Fruit fly (Drosophila melanogaster) whole organism, embryonic: ENCODE measurements around the gene brv3.
A peak's percentile ranks its signal among the peaks of the same experiment; 100 is the strongest.

ENCODE experiments used
- Antp ChIP-seq: fragments of 200-800 bp; sonication (Bioruptor generic); optimal IDR thresholded peaks from 3 replicates; lab custom pipeline; 2016; ENCODE audit warnings: missing biosample characterization, missing genetic modification characterization
- CG10321 ChIP-seq: fragments of 200-800 bp; sonication (Bioruptor generic); IDR thresholded peaks from 2 replicates; pipeline ENCODE4 v1.3.6; 2022; ENCODE audit warnings: missing biosample characterization, missing genetic modification characterization
- CG11085 ChIP-seq: fragments of 200-800 bp; sonication (Bioruptor generic); IDR thresholded peaks from 2 replicates; pipeline ENCODE4 v1.3.6; 2022; ENCODE audit warnings: missing biosample characterization, missing genetic modification characterization
- CG11398 ChIP-seq: fragments of 200-800 bp; sonication (Bioruptor generic); optimal IDR thresholded peaks from 2 replicates; lab custom pipeline; 2016; ENCODE audit warnings: missing biosample characterization, missing genetic modification characterization
- CG11695 ChIP-seq: fragments of 200-800 bp; sonication (Bioruptor generic); IDR thresholded peaks from 3 replicates; pipeline ENCODE4 v1.3.6; 2022; ENCODE audit warnings: missing biosample characterization, missing genetic modification characterization
- CG15514 ChIP-seq: fragments of 200-800 bp; sonication (Bioruptor generic); optimal IDR thresholded peaks from 3 replicates; lab custom pipeline; 2017; ENCODE audit warnings: missing biosample characterization, missing genetic modification characterization, mild to moderate bottlenecking, moderate library complexity, missing genetic modification reagents
- CG1602 ChIP-seq: fragments of 200-800 bp; sonication (Bioruptor generic); optimal IDR thresholded peaks from 3 replicates; lab custom pipeline; 2016; ENCODE audit warnings: missing biosample characterization, missing genetic modification characterization
- CG17359 ChIP-seq: fragments of 200-800 bp; sonication (Bioruptor generic); optimal IDR thresholded peaks from 3 replicates; lab custom pipeline; 2018; ENCODE audit warnings: missing biosample characterization, mild to moderate bottlenecking, missing genetic modification characterization, moderate library complexity
- CG17568 ChIP-seq: fragments of 200-800 bp; sonication (Bioruptor generic); optimal IDR thresholded peaks from 2 replicates; lab custom pipeline; 2018; ENCODE audit warnings: missing biosample characterization, mild to moderate bottlenecking, missing genetic modification characterization, moderate library complexity
- CG17912 ChIP-seq: fragments of 200-800 bp; sonication (Bioruptor generic); optimal IDR thresholded peaks from 2 replicates; lab custom pipeline; 2018; ENCODE audit warnings: missing biosample characterization, mild to moderate bottlenecking, missing genetic modification characterization
- CG31365 ChIP-seq: fragments of 200-800 bp; sonication (Bioruptor generic); optimal IDR thresholded peaks from 2 replicates; lab custom pipeline; 2018; ENCODE audit warnings: missing biosample characterization, mild to moderate bottlenecking, missing genetic modification characterization
- CG31441 ChIP-seq: fragments of 200-800 bp; sonication (Bioruptor generic); IDR thresholded peaks from 2 replicates; pipeline ENCODE4 v1.3.6; 2022; ENCODE audit warnings: missing biosample characterization, missing genetic modification characterization
- CG34376 ChIP-seq: fragments of 200-800 bp; sonication (Bioruptor generic); optimal IDR thresholded peaks from 2 replicates; lab custom pipeline; 2018; ENCODE audit warnings: missing biosample characterization, mild to moderate bottlenecking, missing genetic modification characterization
- CG4854 ChIP-seq: fragments of 200-800 bp; sonication (Bioruptor generic); optimal IDR thresholded peaks from 2 replicates; lab custom pipeline; 2016; ENCODE audit warnings: missing biosample characterization, missing genetic modification characterization, inconsistent platforms
- CG6175 ChIP-seq: fragments of 200-800 bp; sonication (Bioruptor generic); IDR thresholded peaks from 3 replicates; pipeline ENCODE4 v1.3.6; 2022; ENCODE audit warnings: missing biosample characterization, missing genetic modification characterization
- CG6854 ChIP-seq: fragments of 200-800 bp; sonication (Bioruptor generic); optimal IDR thresholded peaks from 3 replicates; lab custom pipeline; 2017; ENCODE audit warnings: missing biosample characterization, mild to moderate bottlenecking, missing genetic modification characterization
- CG8359 ChIP-seq: fragments of 200-800 bp; sonication (Bioruptor generic); optimal IDR thresholded peaks from 2 replicates; lab custom pipeline; 2017; ENCODE audit warnings: missing biosample characterization, mild to moderate bottlenecking, missing genetic modification characterization, borderline replicate concordance
- Chrac-16 ChIP-seq: fragments of 200-800 bp; sonication (Bioruptor generic); optimal IDR thresholded peaks from 3 replicates; lab custom pipeline; 2016; ENCODE audit warnings: missing biosample characterization, missing genetic modification characterization
- CkIIα-i1 ChIP-seq: fragments of 200-800 bp; sonication (Bioruptor generic); IDR thresholded peaks from 2 replicates; pipeline ENCODE4 v1.3.6; 2022; ENCODE audit warnings: missing biosample characterization, missing genetic modification characterization
- Dp ChIP-seq: fragments of 200-800 bp; sonication (Bioruptor generic); optimal IDR thresholded peaks from 2 replicates; lab custom pipeline; 2018; ENCODE audit warnings: missing biosample characterization, mild to moderate bottlenecking, missing genetic modification characterization, moderate library complexity
- Drgx ChIP-seq: fragments of 200-800 bp; sonication (Bioruptor generic); IDR thresholded peaks from 2 replicates; pipeline ENCODE4 v1.3.6; 2022; ENCODE audit warnings: missing biosample characterization, missing genetic modification characterization
- HHEX ChIP-seq: fragments of 200-800 bp; sonication (Bioruptor generic); optimal IDR thresholded peaks from 3 replicates; lab custom pipeline; 2017; ENCODE audit warnings: missing biosample characterization, mild to moderate bottlenecking, missing genetic modification characterization, missing genetic modification reagents
- MBD-R2 ChIP-seq: fragments of 200-800 bp; sonication (Bioruptor generic); IDR thresholded peaks from 2 replicates; pipeline ENCODE4 v1.3.6; 2022; ENCODE audit warnings: missing biosample characterization, missing genetic modification characterization
- Meics ChIP-seq: fragments of 200-800 bp; sonication (Bioruptor generic); optimal IDR thresholded peaks from 2 replicates; lab custom pipeline; 2017; ENCODE audit warnings: missing biosample characterization, mild to moderate bottlenecking, missing genetic modification characterization
- Mes4 ChIP-seq: fragments of 200-800 bp; sonication (Bioruptor generic); optimal IDR thresholded peaks from 2 replicates; lab custom pipeline; 2016; ENCODE audit warnings: missing biosample characterization, missing genetic modification characterization
- NFAT ChIP-seq: fragments of 200-800 bp; sonication (Bioruptor generic); IDR thresholded peaks from 2 replicates; pipeline ENCODE4 v1.3.6; 2022; ENCODE audit warnings: missing biosample characterization, missing genetic modification characterization
- Nf-YB ChIP-seq: fragments of 200-800 bp; sonication (Bioruptor generic); optimal IDR thresholded peaks from 3 replicates; lab custom pipeline; 2019; ENCODE audit warnings: missing biosample characterization, mild to moderate bottlenecking, missing genetic modification characterization, moderate library complexity
- Sin3A ChIP-seq: fragments of >200 bp; optimal IDR thresholded peaks from 2 replicates; lab custom pipeline; 2018
- Sox102F ChIP-seq: fragments of 200-800 bp; sonication (Bioruptor generic); optimal IDR thresholded peaks from 2 replicates; lab custom pipeline; 2018; ENCODE audit warnings: missing biosample characterization, mild to moderate bottlenecking, missing genetic modification characterization, moderate library complexity
- crc ChIP-seq: fragments of 200-800 bp; sonication (Bioruptor generic); optimal IDR thresholded peaks from 2 replicates; lab custom pipeline; 2016; ENCODE audit warnings: missing biosample characterization, missing genetic modification characterization
- dati ChIP-seq: fragments of 200-800 bp; sonication (Bioruptor generic); IDR thresholded peaks from 2 replicates; pipeline ENCODE4 v1.3.6; 2022; ENCODE audit warnings: missing biosample characterization, missing genetic modification characterization
- esg ChIP-seq: fragments of 200-800 bp; sonication (Bioruptor generic); conservative IDR thresholded peaks from 2 replicates; pipeline ENCODE4 v1.3.6; 2022; ENCODE audit warnings: missing biosample characterization, missing genetic modification characterization
- fd3F ChIP-seq: fragments of 200-800 bp; sonication (Bioruptor generic); optimal IDR thresholded peaks from 2 replicates; lab custom pipeline; 2018; ENCODE audit warnings: missing biosample characterization, mild to moderate bottlenecking, missing genetic modification characterization, moderate library complexity
- fd64A ChIP-seq: fragments of 200-800 bp; sonication (Bioruptor generic); optimal IDR thresholded peaks from 3 replicates; lab custom pipeline; 2018; ENCODE audit warnings: missing biosample characterization, mild to moderate bottlenecking, missing genetic modification characterization
- ftz-f1 ChIP-seq: fragments of 200-800 bp; sonication (Bioruptor generic); optimal IDR thresholded peaks from 2 replicates; lab custom pipeline; 2016; ENCODE audit warnings: missing biosample characterization, missing genetic modification characterization
- gcm2 ChIP-seq: fragments of 200-800 bp; sonication (Bioruptor generic); optimal IDR thresholded peaks from 2 replicates; lab custom pipeline; 2016; ENCODE audit warnings: missing biosample characterization, missing genetic modification characterization
- gem ChIP-seq: fragments of 200-800 bp; sonication (Bioruptor generic); optimal IDR thresholded peaks from 2 replicates; lab custom pipeline; 2019; ENCODE audit warnings: missing biosample characterization, mild to moderate bottlenecking, missing genetic modification characterization, moderate library complexity
- h ChIP-seq: fragments of >200 bp; optimal IDR thresholded peaks from 2 replicates; lab custom pipeline; 2017
- klu ChIP-seq: fragments of 200-800 bp; sonication (Bioruptor generic); IDR thresholded peaks from 2 replicates; pipeline ENCODE4 v1.3.6; 2022; ENCODE audit warnings: missing biosample characterization, missing genetic modification characterization
- lilli ChIP-seq: fragments of 200-800 bp; sonication (Bioruptor generic); optimal IDR thresholded peaks from 3 replicates; lab custom pipeline; 2016; ENCODE audit warnings: missing biosample characterization, missing genetic modification characterization
- mirr ChIP-seq: fragments of 200-800 bp; sonication (Bioruptor generic); optimal IDR thresholded peaks from 3 replicates; lab custom pipeline; 2018; ENCODE audit warnings: missing biosample characterization, mild to moderate bottlenecking, missing genetic modification characterization
- nau ChIP-seq: fragments of 200-800 bp; sonication (Bioruptor generic); optimal IDR thresholded peaks from 3 replicates; lab custom pipeline; 2017; ENCODE audit warnings: missing biosample characterization, mild to moderate bottlenecking, missing genetic modification characterization, missing genetic modification reagents
- pzg ChIP-seq: fragments of 200-800 bp; sonication (Bioruptor generic); optimal IDR thresholded peaks from 3 replicates; lab custom pipeline; 2018; ENCODE audit warnings: missing biosample characterization, mild to moderate bottlenecking, missing genetic modification characterization, moderate library complexity
- ranshi ChIP-seq: fragments of 200-800 bp; sonication (Bioruptor generic); IDR thresholded peaks from 2 replicates; pipeline ENCODE4 v1.3.6; 2022; ENCODE audit warnings: missing biosample characterization, missing genetic modification characterization
- row ChIP-seq: fragments of 200-800 bp; sonication (Bioruptor generic); IDR thresholded peaks from 3 replicates; pipeline ENCODE4 v1.3.6; 2022; ENCODE audit warnings: missing biosample characterization, missing genetic modification characterization
- sqz ChIP-seq: fragments of 200-800 bp; sonication (Bioruptor generic); optimal IDR thresholded peaks from 3 replicates; lab custom pipeline; 2018; ENCODE audit warnings: missing biosample characterization, mild to moderate bottlenecking, missing genetic modification characterization
- tio ChIP-seq: fragments of 200-800 bp; sonication (Bioruptor generic); optimal IDR thresholded peaks from 2 replicates; lab custom pipeline; 2017; ENCODE audit warnings: missing biosample characterization, missing genetic modification characterization, inconsistent platforms
- ttk ChIP-seq: fragments of 200-800 bp; sonication (Bioruptor generic); IDR thresholded peaks from 2 replicates; pipeline ENCODE4 v2.1.2; 2022; ENCODE audit warnings: missing biosample characterization, missing genetic modification characterization
- twi ChIP-seq: fragments of 200-800 bp; optimal IDR thresholded peaks from 2 replicates; lab custom pipeline; 2019; ENCODE audit warnings: missing biosample characterization, mild to moderate bottlenecking, missing genetic modification characterization, moderate library complexity
- yki ChIP-seq: fragments of >200 bp; optimal IDR thresholded peaks from 3 replicates; lab custom pipeline; 2018
- zf30C ChIP-seq: fragments of 200-800 bp; sonication (Bioruptor generic); optimal IDR thresholded peaks from 3 replicates; lab custom pipeline; 2018; ENCODE audit warnings: missing biosample characterization, mild to moderate bottlenecking, missing genetic modification characterization

brv3 gene

DNA sequence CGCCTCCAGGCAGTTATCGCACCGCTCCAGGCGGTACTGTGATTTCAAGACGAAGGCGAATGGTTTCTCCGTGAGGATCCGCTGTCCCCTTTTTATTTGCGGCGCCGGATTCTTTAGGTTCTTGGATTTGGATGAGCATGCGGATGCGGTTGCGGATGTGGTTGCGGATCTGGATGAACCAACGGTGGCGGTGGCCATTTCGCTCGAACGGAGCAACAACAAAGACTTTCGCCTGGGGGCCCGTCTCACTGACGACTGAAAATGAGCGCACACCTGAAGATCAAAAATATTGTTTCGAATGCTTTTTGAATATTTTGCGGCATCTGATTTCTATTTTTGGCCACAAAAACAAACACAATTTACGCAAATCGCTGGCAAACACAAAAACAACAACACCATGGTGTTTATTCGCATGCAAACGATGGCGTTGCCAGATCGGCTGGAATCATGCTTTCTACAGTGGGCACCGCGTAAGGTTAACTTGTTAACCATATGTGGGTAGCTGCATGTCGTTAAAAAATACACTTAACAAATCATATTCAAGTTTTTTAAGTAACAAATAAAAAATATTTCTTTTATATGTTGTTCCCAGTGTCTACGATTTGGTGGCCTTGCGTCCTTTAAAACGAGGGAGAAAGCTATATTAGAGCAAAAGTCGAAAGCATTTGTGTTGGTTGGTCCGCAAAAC is 15.8 kb downstream of the brv3 start, which contains the start of gene Smyd3 (continued):
- peak; percentile 33 for TF ChIP-seq mirr (GFP tag; lab: Kevin White, UChicago)
- peak; percentile 42 for TF ChIP-seq CG34376 (GFP tag; lab: Kevin White, UChicago)
- peak; percentile 79 for TF ChIP-seq Sox102F (GFP tag; lab: Kevin White, UChicago)
- TF ChIP-seq CG17912 (GFP tag; lab: Kevin White, UChicago), result no peak
- peak; percentile 44 for TF ChIP-seq CG6854
- TF ChIP-seq Antp (GFP tag; lab: Kevin White, UChicago), result peak; percentile 79
- peak; percentile 71 for TF ChIP-seq CG1602 (GFP tag; lab: Kevin White, UChicago)
- peak; percentile 58 for TF ChIP-seq crc (GFP tag; lab: Kevin White, UChicago)
- TF ChIP-seq Drgx (GFP tag; lab: Robert Waterston, UW), result peak; percentile 86
- no peak for TF ChIP-seq zf30C (GFP tag; lab: Kevin White, UChicago)
- no peak for TF ChIP-seq Sin3A
- TF ChIP-seq Meics (GFP tag; lab: Kevin White, UChicago), result peak; percentile 81
- no peak for TF ChIP-seq CG8359 (GFP tag; lab: Kevin White, UChicago)
- peak; percentile 34 for TF ChIP-seq Nf-YB (GFP tag; lab: Kevin White, UChicago)
- peak; percentile 92 for TF ChIP-seq lilli (GFP tag; lab: Kevin White, UChicago)
- TF ChIP-seq CG11695 (GFP tag; lab: Robert Waterston, UW), result peak; percentile 66
- peak; percentile 76 for TF ChIP-seq CG17359
- TF ChIP-seq CG11085 (GFP tag; lab: Robert Waterston, UW), result peak; percentile 63; the same call in 1 of the 2 replicates
- no peak for TF ChIP-seq nau (GFP tag; lab: Kevin White, UChicago)
- peak; percentile 34 for TF ChIP-seq Mes4 (GFP tag; lab: Kevin White, UChicago)
- no peak; the same call in 1 of the 2 replicates for TF ChIP-seq CG10321
- peak; percentile 63 for TF ChIP-seq gcm2
- TF ChIP-seq dati (GFP tag; lab: Robert Waterston, UW), result peak; percentile 56; the same call in 1 of the 2 replicates
- peak; percentile 39 for TF ChIP-seq CG11398 (GFP tag; lab: Kevin White, UChicago)
- TF ChIP-seq CG6175 (GFP tag; lab: Robert Waterston, UW), result peak; percentile 67; the same call in 1 of the 3 replicates
- no peak for TF ChIP-seq CG31365
- no peak for TF ChIP-seq tio (GFP tag; lab: Kevin White, UChicago)
- TF ChIP-seq twi (tag; lab: Kevin White, UChicago), result peak; percentile 28
- peak; percentile 92 for TF ChIP-seq row
- TF ChIP-seq Chrac-16 (GFP tag; lab: Kevin White, UChicago), result peak; percentile 80
- no peak for TF ChIP-seq fd64A (GFP tag; lab: Kevin White, UChicago)
- TF ChIP-seq CG15514 (GFP tag; lab: Kevin White, UChicago), result peak; percentile 67
- no peak for TF ChIP-seq gem (tag; lab: Kevin White, UChicago)
- TF ChIP-seq CG31441, result no peak; the same call in 1 of the 2 replicates
- TF ChIP-seq fd3F (GFP tag; lab: Kevin White, UChicago), result peak; percentile 63
- peak; percentile 75 for TF ChIP-seq ftz-f1 (GFP tag; lab: Kevin White, UChicago)
- TF ChIP-seq CkIIα-i1 (GFP tag; lab: Robert Waterston, UW), result no peak
- TF ChIP-seq yki (lab: Kevin White, UChicago), result no peak
- TF ChIP-seq esg (GFP tag; lab: Robert Waterston, UW), result peak; percentile 74
- TF ChIP-seq h (lab: Kevin White, UChicago), result no peak
- TF ChIP-seq HHEX (GFP tag; lab: Kevin White, UChicago), result peak; percentile 71
- peak; percentile 87 for TF ChIP-seq NFAT (GFP tag; lab: Robert Waterston, UW)
- peak; percentile 42; the same call in 1 of the 2 replicates for TF ChIP-seq klu
- TF ChIP-seq ranshi (GFP tag; lab: Robert Waterston, UW), result peak; percentile 79
- TF ChIP-seq sqz (GFP tag; lab: Kevin White, UChicago), result no peak
- peak; percentile 30 for TF ChIP-seq Dp (GFP tag; lab: Kevin White, UChicago)
- TF ChIP-seq ttk (GFP tag; lab: Robert Waterston, UW), result peak; percentile 69; the same call in 1 of the 2 replicates
- peak; percentile 77 for TF ChIP-seq CG4854 (GFP tag; lab: Kevin White, UChicago)
- peak; percentile 90 for TF ChIP-seq MBD-R2 (GFP tag; lab: Robert Waterston, UW)
- no peak for TF ChIP-seq CG17568 (GFP tag; lab: Kevin White, UChicago)
- TF ChIP-seq pzg (GFP tag; lab: Kevin White, UChicago), result peak; percentile 43
